Fruit fly (Drosophila melanogaster) S2 (cell line): ENCODE results near the gene scpr-A.

Experiments used
- CG8478 ChIP-seq: fragments of >200 bp; optimal IDR thresholded peaks from 2 replicates; lab custom pipeline; 2018
- CTCF ChIP-seq, 2 experiments: fragments of >200 bp; optimal IDR thresholded peaks; 2 replicates each; lab custom pipeline; 2018

- TF ChIP-seq CG8478 (lab: Kevin White, UChicago) (no peak), CTCF (optimal IDR thresholded peaks at IDR 0.05; lab: Kevin White, UChicago) (no peak)
These were observed 40.9 kb downstream of the scpr-A start for dm6 chr3R:11281887-11282286.
